Fruit fly (Drosophila melanogaster): ENCODE results near the gene Pcyt2.

The Pcyt2 gene

dm6 chr3L:1576489-1577106 is 23.3 kb downstream of the Pcyt2 start, which contains the start of gene CG13917:
TSS of gene CG13917 (plus strand) at chr3L:1576699.
- TF ChIP-seq CG8478 (optimal IDR thresholded peaks at IDR 0.05) (no peak), CTCF (optimal IDR thresholded peaks at IDR 0.05) (peak in 1 of 2 experiments; percentile 54)

- no peak for TF ChIP-seq CTCF (optimal IDR thresholded peaks at IDR 0.05)
- no peak for TF ChIP-seq CG8478 (optimal IDR thresholded peaks at IDR 0.05)
Observed at dm6 chr3L:1577338-1577737, 24.0 kb downstream of the Pcyt2 start.

dm6 chr3L:1578391-1578948 is 25.2 kb downstream of the Pcyt2 start:
- TF ChIP-seq CTCF (optimal IDR thresholded peaks at IDR 0.05), result peak in 1 of 2 experiments; percentile 48
- TF ChIP-seq CG8478 (optimal IDR thresholded peaks at IDR 0.05), result no peak

- no peak for TF ChIP-seq CG8478 (optimal IDR thresholded peaks at IDR 0.05)
- TF ChIP-seq CTCF (optimal IDR thresholded peaks at IDR 0.05), result no peak
Observed at dm6 chr3L:1579169-1579853, 26.0 kb downstream of the Pcyt2 start.

- TF ChIP-seq CG8478 (optimal IDR thresholded peaks at IDR 0.05) (no peak), CTCF (optimal IDR thresholded peaks at IDR 0.05) (no peak)
Observed at dm6 chr3L:1580194-1580593, 26.9 kb downstream of the Pcyt2 start.

- TF ChIP-seq CG8478 (optimal IDR thresholded peaks at IDR 0.05) (no peak), CTCF (optimal IDR thresholded peaks at IDR 0.05) (no peak)
Observed at dm6 chr3L:1580821-1581220, 27.5 kb downstream of the Pcyt2 start.

- TF ChIP-seq CG8478 (optimal IDR thresholded peaks at IDR 0.05) (no peak), CTCF (optimal IDR thresholded peaks at IDR 0.05) (no peak)
Observed at dm6 chr3L:1584003-1584402, 30.7 kb downstream of the Pcyt2 start.

dm6 chr3L:1584781-1585180 is 31.5 kb downstream of the Pcyt2 start:
- TF ChIP-seq CTCF (optimal IDR thresholded peaks at IDR 0.05), result no peak
- no peak for TF ChIP-seq CG8478 (optimal IDR thresholded peaks at IDR 0.05)

dm6 chr3L:1586266-1587054 is 33.2 kb downstream of the Pcyt2 start:
- TF ChIP-seq CG8478 (optimal IDR thresholded peaks at IDR 0.05) (no peak), CTCF (optimal IDR thresholded peaks at IDR 0.05) (no peak)

dm6 chr3L:1587140-1587849 is 34.0 kb downstream of the Pcyt2 start:
- TF ChIP-seq CTCF (optimal IDR thresholded peaks at IDR 0.05) (no peak), CG8478 (optimal IDR thresholded peaks at IDR 0.05) (no peak)

- TF ChIP-seq CG8478 (optimal IDR thresholded peaks at IDR 0.05) (no peak), CTCF (optimal IDR thresholded peaks at IDR 0.05) (no peak)
Observed at dm6 chr3L:1590194-1590593, 36.9 kb downstream of the Pcyt2 start.

dm6 chr3L:1591692-1592371 is 38.5 kb downstream of the Pcyt2 start:
- TF ChIP-seq CTCF (optimal IDR thresholded peaks at IDR 0.05) (no peak), CG8478 (optimal IDR thresholded peaks at IDR 0.05) (no peak)

dm6 chr3L:1592822-1593452 is 39.6 kb downstream of the Pcyt2 start:
- TF ChIP-seq CG8478 (optimal IDR thresholded peaks at IDR 0.05) (no peak), CTCF (optimal IDR thresholded peaks at IDR 0.05) (no peak)
